Fruit fly (Drosophila melanogaster) whole organism, embryonic: ENCODE data around the gene LPCAT.

Source experiments
- B-H1 ChIP-seq: fragments of 200-800 bp; sonication (Bioruptor generic); IDR thresholded peaks from 3 replicates; pipeline ENCODE4 v1.3.6; 2022; ENCODE audit warnings: missing biosample characterization, missing genetic modification characterization
- BtbVII ChIP-seq: fragments of 200-800 bp; sonication (Bioruptor generic); optimal IDR thresholded peaks from 3 replicates; lab custom pipeline; 2017; ENCODE audit warnings: missing biosample characterization, mild to moderate bottlenecking, missing genetic modification characterization
- CG10321 ChIP-seq: fragments of 200-800 bp; sonication (Bioruptor generic); IDR thresholded peaks from 2 replicates; pipeline ENCODE4 v1.3.6; 2022; ENCODE audit warnings: missing biosample characterization, missing genetic modification characterization
- CG10979 ChIP-seq: fragments of 200-800 bp; sonication (Bioruptor generic); optimal IDR thresholded peaks from 2 replicates; lab custom pipeline; 2018; ENCODE audit warnings: missing biosample characterization, mild to moderate bottlenecking, missing genetic modification characterization, moderate library complexity
- CG11695 ChIP-seq: fragments of 200-800 bp; sonication (Bioruptor generic); IDR thresholded peaks from 3 replicates; pipeline ENCODE4 v1.3.6; 2022; ENCODE audit warnings: missing biosample characterization, missing genetic modification characterization
- CG12219 ChIP-seq: fragments of 200-800 bp; sonication (Bioruptor generic); optimal IDR thresholded peaks from 3 replicates; lab custom pipeline; 2018; ENCODE audit warnings: missing biosample characterization, mild to moderate bottlenecking, missing genetic modification characterization
- CG13287 ChIP-seq: fragments of 200-800 bp; sonication (Bioruptor generic); IDR thresholded peaks from 2 replicates; pipeline ENCODE4 v1.3.6; 2022; ENCODE audit warnings: missing biosample characterization, missing genetic modification characterization; ENCODE audit not compliant: partially characterized antibody
- CG13424 ChIP-seq: fragments of 200-800 bp; sonication (Bioruptor generic); optimal IDR thresholded peaks from 2 replicates; lab custom pipeline; 2019; ENCODE audit warnings: missing biosample characterization, mild to moderate bottlenecking, missing genetic modification characterization, moderate library complexity
- CG13894 ChIP-seq: fragments of 200-800 bp; sonication (Bioruptor generic); optimal IDR thresholded peaks from 3 replicates; lab custom pipeline; 2018; ENCODE audit warnings: missing biosample characterization, mild to moderate bottlenecking, missing genetic modification characterization, moderate library complexity
- CG17912 ChIP-seq: fragments of 200-800 bp; sonication (Bioruptor generic); optimal IDR thresholded peaks from 2 replicates; lab custom pipeline; 2018; ENCODE audit warnings: missing biosample characterization, mild to moderate bottlenecking, missing genetic modification characterization
- CG31224 ChIP-seq: fragments of 200-800 bp; sonication (Bioruptor generic); IDR thresholded peaks from 2 replicates; pipeline ENCODE4 v1.3.6; 2022; ENCODE audit warnings: missing biosample characterization, missing genetic modification characterization
- CG31441 ChIP-seq: fragments of 200-800 bp; sonication (Bioruptor generic); IDR thresholded peaks from 2 replicates; pipeline ENCODE4 v1.3.6; 2022; ENCODE audit warnings: missing biosample characterization, missing genetic modification characterization
- CG32772 ChIP-seq: fragments of 200-800 bp; sonication (Bioruptor generic); IDR thresholded peaks from 2 replicates; pipeline ENCODE4 v1.3.6; 2022; ENCODE audit warnings: missing biosample characterization, missing genetic modification characterization
- CG34422 ChIP-seq: fragments of 200-800 bp; sonication (Bioruptor generic); IDR thresholded peaks from 3 replicates; pipeline ENCODE4 v1.3.6; 2022; ENCODE audit warnings: missing biosample characterization, missing genetic modification characterization
- CG3995 ChIP-seq: fragments of 200-800 bp; sonication (Bioruptor generic); optimal IDR thresholded peaks from 3 replicates; lab custom pipeline; 2016; ENCODE audit warnings: missing biosample characterization, missing genetic modification characterization
- CG43689 ChIP-seq: fragments of 200-800 bp; sonication (Bioruptor generic); IDR thresholded peaks from 2 replicates; pipeline ENCODE4 v1.3.6; 2022; ENCODE audit warnings: missing biosample characterization, missing genetic modification characterization
- CG4404 ChIP-seq: fragments of 200-800 bp; sonication (Bioruptor generic); IDR thresholded peaks from 2 replicates; pipeline ENCODE4 v1.3.6; 2022; ENCODE audit warnings: missing biosample characterization, missing genetic modification characterization
- CG4424 ChIP-seq: fragments of 200-800 bp; sonication (Bioruptor generic); optimal IDR thresholded peaks from 3 replicates; lab custom pipeline; 2016; ENCODE audit warnings: missing biosample characterization, missing genetic modification characterization
- CG6791 ChIP-seq: fragments of 200-800 bp; sonication (Bioruptor generic); IDR thresholded peaks from 3 replicates; pipeline ENCODE4 v1.3.6; 2022; ENCODE audit warnings: missing biosample characterization, missing genetic modification characterization; ENCODE audit not compliant: partially characterized antibody
- CG8281 ChIP-seq: fragments of 200-800 bp; sonication (Bioruptor generic); optimal IDR thresholded peaks from 2 replicates; lab custom pipeline; 2018; ENCODE audit warnings: missing biosample characterization, mild to moderate bottlenecking, missing genetic modification characterization, moderate library complexity
- CTCF ChIP-seq: fragments of 200-800 bp; sonication (Bioruptor generic); optimal IDR thresholded peaks from 2 replicates; lab custom pipeline; 2017; ENCODE audit warnings: missing biosample characterization, mild to moderate bottlenecking, missing genetic modification characterization, moderate library complexity
- Camta ChIP-seq: fragments of 200-800 bp; sonication (Bioruptor generic); optimal IDR thresholded peaks from 2 replicates; lab custom pipeline; 2016; ENCODE audit warnings: missing biosample characterization, missing genetic modification characterization
- Deaf1 ChIP-seq: fragments of 200-800 bp; optimal IDR thresholded peaks from 3 replicates; lab custom pipeline; 2019; ENCODE audit warnings: missing biosample characterization, mild to moderate bottlenecking, missing genetic modification characterization, moderate library complexity
- E2f2 ChIP-seq: fragments of 200-800 bp; sonication (Bioruptor generic); IDR thresholded peaks from 2 replicates; pipeline ENCODE4 v1.3.6; 2022; ENCODE audit warnings: missing biosample characterization, missing genetic modification characterization
- Fer1 ChIP-seq: fragments of 200-800 bp; sonication (Bioruptor generic); optimal IDR thresholded peaks from 2 replicates; lab custom pipeline; 2017; ENCODE audit warnings: missing biosample characterization, mild to moderate bottlenecking, missing genetic modification characterization
- Fer2 ChIP-seq: fragments of 200-800 bp; sonication (Bioruptor generic); optimal IDR thresholded peaks from 2 replicates; lab custom pipeline; 2018; ENCODE audit warnings: missing biosample characterization, mild to moderate bottlenecking, missing genetic modification characterization, moderate library complexity
- Hmr ChIP-seq: fragments of 200-800 bp; sonication (Bioruptor generic); optimal IDR thresholded peaks from 3 replicates; lab custom pipeline; 2017; ENCODE audit warnings: mild to moderate bottlenecking, missing biosample characterization, missing genetic modification reagents, missing genetic modification characterization
- Hr51 ChIP-seq, 2 experiments: fragments of 200-800 bp; sonication (Bioruptor generic); optimal IDR thresholded peaks; 2 replicates in 1 of 2; 3 replicates in 1 of 2; lab custom pipeline; 2016 to 2018; ENCODE audit warnings: missing biosample characterization in 2 of 2, missing genetic modification characterization in 2 of 2, mild to moderate bottlenecking in 1 of 2, moderate library complexity in 1 of 2
- Jarid2 ChIP-seq: fragments of 200-800 bp; sonication (Bioruptor generic); optimal IDR thresholded peaks from 3 replicates; lab custom pipeline; 2017; ENCODE audit warnings: mild to moderate bottlenecking, missing biosample characterization, missing genetic modification reagents, missing genetic modification characterization
- Med ChIP-seq: fragments of 200-800 bp; sonication (Bioruptor generic); peaks from one replicate; lab custom pipeline; 2016; ENCODE audit warnings: missing biosample characterization, missing genetic modification characterization, mild to moderate bottlenecking, inconsistent platforms, moderate library complexity
- Mes4 ChIP-seq: fragments of 200-800 bp; sonication (Bioruptor generic); optimal IDR thresholded peaks from 2 replicates; lab custom pipeline; 2016; ENCODE audit warnings: missing biosample characterization, missing genetic modification characterization
- NC2α ChIP-seq: fragments of 200-800 bp; sonication (Bioruptor generic); optimal IDR thresholded peaks from 2 replicates; lab custom pipeline; 2016; ENCODE audit warnings: missing biosample characterization, missing genetic modification characterization
- Opbp ChIP-seq: fragments of 200-800 bp; sonication (Bioruptor generic); IDR thresholded peaks from 3 replicates; pipeline ENCODE4 v1.3.6; 2022; ENCODE audit warnings: missing biosample characterization, missing genetic modification characterization; ENCODE audit not compliant: partially characterized antibody
- bbx ChIP-seq: fragments of 200-800 bp; sonication (Bioruptor generic); IDR thresholded peaks from 2 replicates; pipeline ENCODE4 v1.3.6; 2022; ENCODE audit warnings: missing biosample characterization, missing genetic modification characterization; ENCODE audit not compliant: partially characterized antibody
- chinmo ChIP-seq: fragments of 200-800 bp; sonication (Bioruptor generic); IDR thresholded peaks from 4 replicates; pipeline ENCODE4 v1.3.6; 2022; ENCODE audit warnings: missing biosample characterization, missing genetic modification characterization; ENCODE audit not compliant: partially characterized antibody
- ci ChIP-seq: fragments of 200-800 bp; sonication (Bioruptor generic); IDR thresholded peaks from 3 replicates; pipeline ENCODE4 v1.3.6; 2022; ENCODE audit warnings: missing biosample characterization, missing genetic modification characterization
- crol ChIP-seq: fragments of 200-800 bp; sonication (Bioruptor generic); IDR thresholded peaks from 2 replicates; pipeline ENCODE4 v1.3.6; 2022; ENCODE audit warnings: missing biosample characterization, missing genetic modification characterization
- ftz-f1 ChIP-seq: fragments of 200-800 bp; sonication (Bioruptor generic); optimal IDR thresholded peaks from 2 replicates; lab custom pipeline; 2016; ENCODE audit warnings: missing biosample characterization, missing genetic modification characterization
- hkb ChIP-seq, 2 experiments: fragments of 200-800 bp in 1 of 2; fragments of >200 bp in 1 of 2; sonication (Bioruptor generic) in 1 of 2; IDR thresholded peaks in 1 of 2; optimal IDR thresholded peaks in 1 of 2; 2 replicates each; pipeline versions ENCODE4 v1.3.6 to Lab custom; 2017 to 2022; ENCODE audit warnings: missing biosample characterization in 1 of 2, missing genetic modification characterization in 1 of 2
- kay ChIP-seq: fragments of 200-800 bp; sonication (Bioruptor generic); optimal IDR thresholded peaks from 2 replicates; lab custom pipeline; 2016; ENCODE audit warnings: missing biosample characterization, missing genetic modification characterization
- org-1 ChIP-seq: fragments of 200-800 bp; sonication (Bioruptor generic); optimal IDR thresholded peaks from 2 replicates; lab custom pipeline; 2017; ENCODE audit warnings: missing biosample characterization, missing genetic modification characterization
- pb ChIP-seq: fragments of 200-800 bp; sonication (Bioruptor generic); optimal IDR thresholded peaks from 3 replicates; lab custom pipeline; 2016; ENCODE audit warnings: missing biosample characterization, missing genetic modification characterization
- pfk ChIP-seq: fragments of 200-800 bp; sonication (Bioruptor generic); optimal IDR thresholded peaks from 2 replicates; lab custom pipeline; 2018; ENCODE audit warnings: missing biosample characterization, mild to moderate bottlenecking, missing genetic modification characterization, moderate library complexity
- pita ChIP-seq: fragments of 200-800 bp; sonication (Bioruptor generic); optimal IDR thresholded peaks from 2 replicates; lab custom pipeline; 2017; ENCODE audit warnings: missing biosample characterization, mild to moderate bottlenecking, missing genetic modification characterization
- scrt ChIP-seq: fragments of 200-800 bp; sonication (Bioruptor generic); optimal IDR thresholded peaks from 2 replicates; lab custom pipeline; 2018; ENCODE audit warnings: missing biosample characterization, mild to moderate bottlenecking, missing genetic modification characterization, moderate library complexity
- sens ChIP-seq: fragments of 200-800 bp; sonication (Bioruptor generic); peaks from one replicate; lab custom pipeline; 2016; ENCODE audit warnings: missing biosample characterization, missing genetic modification characterization
- sna ChIP-seq: fragments of 200-800 bp; sonication (Bioruptor generic); IDR thresholded peaks from 2 replicates; pipeline ENCODE4 v1.3.6; 2022; ENCODE audit warnings: missing biosample characterization, missing genetic modification characterization; ENCODE audit not compliant: partially characterized antibody
- so ChIP-seq: fragments of 200-800 bp; sonication (Bioruptor generic); IDR thresholded peaks from 3 replicates; pipeline ENCODE4 v1.3.6; 2022; ENCODE audit warnings: missing biosample characterization, missing genetic modification characterization
- stwl ChIP-seq: fragments of 200-800 bp; sonication (Bioruptor generic); optimal IDR thresholded peaks from 3 replicates; lab custom pipeline; 2018; ENCODE audit warnings: missing biosample characterization, mild to moderate bottlenecking, missing genetic modification characterization, moderate library complexity
- zf30C ChIP-seq: fragments of 200-800 bp; sonication (Bioruptor generic); optimal IDR thresholded peaks from 3 replicates; lab custom pipeline; 2018; ENCODE audit warnings: missing biosample characterization, mild to moderate bottlenecking, missing genetic modification characterization

Gene LPCAT

dm6 chrX:9550565-9551145 lies 29.1 kb downstream of the LPCAT start, which contains the start of gene CG32700:
CG32700 (minus strand) TSS chrX:9550838.
- TF ChIP-seq CG4424 (GFP tag; lab: Kevin White, UChicago) (peak; percentile 8), hkb (optimal IDR thresholded peaks at IDR 0.05; lab: Kevin White, UChicago) (no peak), hkb (GFP tag; IDR thresholded peaks at IDR 0.05; lab: Robert Waterston, UW) (peak; percentile 41; the same call in 1 of the 2 replicates), chinmo (GFP tag; lab: Robert Waterston, UW) (0 out of 4 replicates have a peak, but pooled peaks have one; percentile 50), CTCF (GFP tag; lab: Kevin White, UChicago) (peak; percentile 92), CG4404 (no peak), ci (GFP tag; lab: Robert Waterston, UW) (peak; percentile 40; the same call in 1 of the 3 replicates), CG13287 (peak; percentile 26; the same call in 1 of the 2 replicates), B-H1 (GFP tag; lab: Robert Waterston, UW) (no peak), sna (GFP tag; lab: Robert Waterston, UW) (0 out of 2 replicates have a peak, but pooled peaks have one; percentile 16), crol (no peak), Hmr (GFP tag; lab: Kevin White, UChicago) (peak; percentile 13), CG43689 (GFP tag; lab: Robert Waterston, UW) (no peak), sens (GFP tag; lab: Kevin White, UChicago) (peak; percentile 42), scrt (GFP tag; lab: Kevin White, UChicago) (peak; percentile 76), Deaf1 (tag; lab: Kevin White, UChicago) (peak; percentile 81), stwl (peak; percentile 13), CG3995 (GFP tag; lab: Kevin White, UChicago) (peak; percentile 97), CG10979 (tag; lab: Kevin White, UChicago) (no peak), Hr51 (GFP tag; optimal IDR thresholded peaks at IDR 0.05; lab: Kevin White, UChicago) (no peak), CG13894 (tag; lab: Kevin White, UChicago) (peak; percentile 25), zf30C (GFP tag; lab: Kevin White, UChicago) (no peak), bbx (GFP tag; lab: Robert Waterston, UW) (peak; percentile 34; the same call in 1 of the 2 replicates), Jarid2 (GFP tag; lab: Kevin White, UChicago) (peak; percentile 21), E2f2 (GFP tag; lab: Robert Waterston, UW) (peak; percentile 28; the same call in 1 of the 2 replicates), CG31441 (GFP tag; lab: Robert Waterston, UW) (peak; percentile 64), CG13424 (tag; lab: Kevin White, UChicago) (no peak), kay (GFP tag; lab: Kevin White, UChicago) (no peak), CG17912 (GFP tag; lab: Kevin White, UChicago) (no peak), Mes4 (no peak), CG11695 (0 out of 3 replicates have a peak, but pooled peaks have one; percentile 24), pita (GFP tag; lab: Kevin White, UChicago) (peak; percentile 14), CG6791 (0 out of 3 replicates have a peak, but pooled peaks have one; percentile 22), BtbVII (GFP tag; lab: Kevin White, UChicago) (peak; percentile 4), Fer1 (GFP tag; lab: Kevin White, UChicago) (peak; percentile 10), Opbp (GFP tag; lab: Robert Waterston, UW) (0 out of 3 replicates have a peak, but pooled peaks have one; percentile 36)
- TF ChIP-seq, all 482 proteins: peak for 24

DNA sequence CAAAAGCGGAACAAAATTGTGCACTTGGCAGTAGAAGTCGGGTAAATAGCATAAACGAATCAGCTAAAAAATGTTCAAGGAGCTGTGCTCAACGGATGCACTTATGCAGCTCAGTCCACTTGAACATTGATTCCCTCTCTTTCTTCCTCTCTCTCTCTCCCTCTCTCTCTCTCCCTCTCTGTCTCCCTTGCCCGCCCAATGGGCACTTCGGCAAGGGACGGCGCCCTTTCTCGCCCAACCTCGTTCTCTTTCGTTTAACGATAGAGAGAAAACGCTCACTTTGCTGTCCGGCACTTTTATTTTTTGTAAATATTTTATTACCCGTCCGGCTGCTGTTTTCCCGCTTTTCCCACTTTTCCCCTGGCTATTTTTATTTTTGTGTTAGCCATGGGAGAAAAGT lies 35.3 kb downstream of the LPCAT start:
- no peak for TF ChIP-seq CG12219 (GFP tag; lab: Kevin White, UChicago)
- no peak for TF ChIP-seq pfk (GFP tag; lab: Kevin White, UChicago)
- no peak for TF ChIP-seq Opbp (GFP tag; lab: Robert Waterston, UW)
- TF ChIP-seq org-1 (GFP tag; lab: Kevin White, UChicago) = no peak
- TF ChIP-seq pb (GFP tag; lab: Kevin White, UChicago) = no peak
- no peak for TF ChIP-seq so (GFP tag; lab: Robert Waterston, UW)
- TF ChIP-seq Camta (GFP tag; lab: Kevin White, UChicago) = no peak
- TF ChIP-seq NC2α = no peak
- TF ChIP-seq ftz-f1 (GFP tag; lab: Kevin White, UChicago) = no peak
- no peak for TF ChIP-seq CG8281 (tag; lab: Kevin White, UChicago)
- TF ChIP-seq CG31224 (GFP tag; lab: Robert Waterston, UW) = no peak
- TF ChIP-seq Fer2 (tag; lab: Kevin White, UChicago) = no peak
- TF ChIP-seq CG32772 (GFP tag; lab: Robert Waterston, UW) = no peak
- no peak for TF ChIP-seq CG13424 (tag; lab: Kevin White, UChicago)
- TF ChIP-seq Med (GFP tag; lab: Kevin White, UChicago) = no peak
- peak; percentile 58 for TF ChIP-seq CG10321
- TF ChIP-seq CG34422 (GFP tag; lab: Robert Waterston, UW) = no peak
